Worm (Caenorhabditis elegans): ENCODE measurements around the gene F42A9.8.

The F42A9.8 gene

ce11 chrIV:8648502-8648901, 29.9 kb upstream of the F42A9.8 start, which contains the start of gene cyp-33E1:
TSS of gene cyp-33E1 (minus strand) at chrIV:8648602.
- TF ChIP-seq ceh-43 (GFP tag; optimal IDR thresholded peaks at IDR 0.05) (no peak), pha-4 (tag; optimal IDR thresholded peaks at IDR 0.05) (no peak), lin-13 (tag; optimal IDR thresholded peaks at IDR 0.05) (no peak), drap-1 (GFP tag; optimal IDR thresholded peaks at IDR 0.05) (no peak), blmp-1 (tag; optimal IDR thresholded peaks at IDR 0.05) (no peak), lin-32 (GFP tag; optimal IDR thresholded peaks at IDR 0.05) (no peak), lsy-2 (tag; optimal IDR thresholded peaks at IDR 0.05) (no peak), flh-1 (GFP tag; optimal IDR thresholded peaks at IDR 0.05) (no peak), nhr-28 (tag; optimal IDR thresholded peaks at IDR 0.05) (no peak), M03D4.4 (tag; optimal IDR thresholded peaks at IDR 0.05) (no peak), nhr-237 (tag; optimal IDR thresholded peaks at IDR 0.05) (no peak), snpc-4 (tag; optimal IDR thresholded peaks at IDR 0.05) (no peak), zip-8 (tag; optimal IDR thresholded peaks at IDR 0.05) (no peak), nhr-76 (tag; optimal IDR thresholded peaks at IDR 0.05) (no peak), elt-1 (tag; optimal IDR thresholded peaks at IDR 0.05; ENCODE audit: borderline replicate concordance, insufficient read depth) (no peak), ces-1 (GFP tag; optimal IDR thresholded peaks at IDR 0.05) (no peak), sem-2 (GFP tag; optimal IDR thresholded peaks at IDR 0.05) (no peak), mab-5 (tag; optimal IDR thresholded peaks at IDR 0.05) (no peak), ceh-39 (tag; optimal IDR thresholded peaks at IDR 0.05) (no peak), elt-3 (tag; optimal IDR thresholded peaks at IDR 0.05) (no peak)

- TF ChIP-seq M03D4.4 (tag; optimal IDR thresholded peaks at IDR 0.05): no peak
- TF ChIP-seq pha-4 (tag; optimal IDR thresholded peaks at IDR 0.05): no peak
- no peak for TF ChIP-seq blmp-1 (tag; optimal IDR thresholded peaks at IDR 0.05)
- TF ChIP-seq sem-2 (GFP tag; optimal IDR thresholded peaks at IDR 0.05): no peak
- no peak for TF ChIP-seq sptf-1 (tag; optimal IDR thresholded peaks at IDR 0.05)
- no peak for TF ChIP-seq ceh-43 (GFP tag; optimal IDR thresholded peaks at IDR 0.05)
- TF ChIP-seq bed-3 (GFP tag; optimal IDR thresholded peaks at IDR 0.05): no peak
- TF ChIP-seq zip-8 (tag; optimal IDR thresholded peaks at IDR 0.05): no peak
Measured at ce11 chrIV:8644432-8644831, 25.8 kb upstream of the F42A9.8 start, which contains the start of gene C49C8.3. TSS of gene C49C8.3 (plus strand) at chrIV:8644732.

ce11 chrIV:8638761-8639160, 20.2 kb upstream of the F42A9.8 start, which contains the start of gene F42A9.9:
TSS of gene F42A9.9 (minus strand) at chrIV:8638861.
- no peak for TF ChIP-seq ztf-11 (tag; optimal IDR thresholded peaks at IDR 0.05)
- no peak for TF ChIP-seq unc-39 (tag; optimal IDR thresholded peaks at IDR 0.05)
- no peak for TF ChIP-seq lin-13 (tag; optimal IDR thresholded peaks at IDR 0.05)
- no peak for TF ChIP-seq nhr-237 (tag; optimal IDR thresholded peaks at IDR 0.05)
- TF ChIP-seq mep-1 (tag; optimal IDR thresholded peaks at IDR 0.05): no peak
- no peak for TF ChIP-seq tbx-8 (GFP tag; optimal IDR thresholded peaks at IDR 0.05)
- TF ChIP-seq bed-3 (GFP tag; optimal IDR thresholded peaks at IDR 0.05): no peak
- no peak for TF ChIP-seq mab-5 (tag; optimal IDR thresholded peaks at IDR 0.05)
- TF ChIP-seq elt-1 (tag; optimal IDR thresholded peaks at IDR 0.05; ENCODE audit: borderline replicate concordance, insufficient read depth): no peak
- no peak for TF ChIP-seq nhr-76 (tag; optimal IDR thresholded peaks at IDR 0.05)

- TF ChIP-seq bed-3 (GFP tag; optimal IDR thresholded peaks at IDR 0.05) (no peak), tbx-8 (GFP tag; optimal IDR thresholded peaks at IDR 0.05) (no peak), unc-62 (GFP tag; optimal IDR thresholded peaks at IDR 0.05) (no peak), nhr-76 (tag; optimal IDR thresholded peaks at IDR 0.05) (no peak), nhr-28 (tag; optimal IDR thresholded peaks at IDR 0.05) (no peak), M03D4.4 (tag; optimal IDR thresholded peaks at IDR 0.05) (no peak), lin-32 (GFP tag; optimal IDR thresholded peaks at IDR 0.05) (no peak), ceh-39 (tag; optimal IDR thresholded peaks at IDR 0.05) (no peak), unc-39 (tag; optimal IDR thresholded peaks at IDR 0.05) (no peak), snpc-4 (tag; optimal IDR thresholded peaks at IDR 0.05) (no peak), lin-13 (tag; optimal IDR thresholded peaks at IDR 0.05) (no peak)
Measured at ce11 chrIV:8631033-8631432, 12.4 kb upstream of the F42A9.8 start, which contains the start of gene dgk-4. TSS of gene dgk-4 (plus strand) at chrIV:8631333.

ce11 chrIV:8630243-8630642, 11.7 kb upstream of the F42A9.8 start:
- no peak for TF ChIP-seq flh-1 (GFP tag; optimal IDR thresholded peaks at IDR 0.05)
- no peak for TF ChIP-seq unc-62 (GFP tag; optimal IDR thresholded peaks at IDR 0.05)
- TF ChIP-seq cnd-1 (tag; optimal IDR thresholded peaks at IDR 0.05): no peak
- no peak for TF ChIP-seq lsy-2 (tag; optimal IDR thresholded peaks at IDR 0.05)
- no peak for TF ChIP-seq tbx-8 (GFP tag; optimal IDR thresholded peaks at IDR 0.05)
- TF ChIP-seq mls-2 (tag; optimal IDR thresholded peaks at IDR 0.05): no peak
- no peak for TF ChIP-seq ham-2 (GFP tag; optimal IDR thresholded peaks at IDR 0.05)
- TF ChIP-seq mep-1 (tag; optimal IDR thresholded peaks at IDR 0.05): no peak
- no peak for TF ChIP-seq lin-13 (tag; optimal IDR thresholded peaks at IDR 0.05)
- TF ChIP-seq zip-8 (tag; optimal IDR thresholded peaks at IDR 0.05): no peak
- no peak for TF ChIP-seq elt-3 (tag; optimal IDR thresholded peaks at IDR 0.05)
- TF ChIP-seq sem-2 (GFP tag; optimal IDR thresholded peaks at IDR 0.05): no peak
- TF ChIP-seq elt-1 (tag; optimal IDR thresholded peaks at IDR 0.05; ENCODE audit: borderline replicate concordance, insufficient read depth): no peak
- TF ChIP-seq ceh-39 (tag; optimal IDR thresholded peaks at IDR 0.05): no peak
- TF ChIP-seq mab-5 (tag; optimal IDR thresholded peaks at IDR 0.05): no peak
